Worm (Caenorhabditis elegans) whole organism, late embryonic: ENCODE measurements around the gene scl-24.
"Not testable (repeated sequence)": the region's sequence is repeated elsewhere in the genome, so short reads cannot be mapped to it uniquely, and the experiment has no call there.

Source experiments
- K09A11.1 ChIP-seq: sonication (generic microtip); optimal IDR thresholded peaks from 2 replicates; lab custom pipeline; 2017; ENCODE audit warnings: antibody characterized with exemption, mild to moderate bottlenecking, missing genetic modification characterization, missing compliant biosample characterization; ENCODE audit not compliant: insufficient read depth
- T23F11.4 ChIP-seq: fragments of 200-800 bp; sonication (Bioruptor generic); optimal IDR thresholded peaks from 2 replicates; lab custom pipeline; 2018; ENCODE audit warnings: mild to moderate bottlenecking, missing genetic modification characterization, missing compliant biosample characterization
- Y22D7AL.16 ChIP-seq: sonication (generic microtip); optimal IDR thresholded peaks from 2 replicates; lab custom pipeline; 2016; ENCODE audit warnings: missing genetic modification characterization, missing compliant biosample characterization
- ceh-18 ChIP-seq: sonication (generic microtip); optimal IDR thresholded peaks from 2 replicates; lab custom pipeline; 2016; ENCODE audit warnings: missing genetic modification characterization, missing compliant biosample characterization
- ceh-2 ChIP-seq: sonication (generic microtip); optimal IDR thresholded peaks from 2 replicates; lab custom pipeline; 2016; ENCODE audit warnings: missing genotype, missing genetic modification characterization, missing compliant biosample characterization
- ceh-34 ChIP-seq: sonication (generic microtip); optimal IDR thresholded peaks from 2 replicates; lab custom pipeline; 2016; ENCODE audit warnings: mild to moderate bottlenecking, missing genetic modification characterization, missing compliant biosample characterization
- ceh-45 ChIP-seq: fragments of 200-800 bp; sonication (Bioruptor generic); IDR thresholded peaks from 2 replicates; pipeline ENCODE4 v1.3.6; 2022; ENCODE audit warnings: missing genetic modification reagents, missing genetic modification characterization, missing compliant biosample characterization
- ceh-48 ChIP-seq: sonication (generic microtip); optimal IDR thresholded peaks from 2 replicates; lab custom pipeline; 2016; ENCODE audit warnings: missing genetic modification characterization, inconsistent platforms, missing compliant biosample characterization
- ceh-9 ChIP-seq: sonication (generic microtip); optimal IDR thresholded peaks from 2 replicates; lab custom pipeline; 2016; ENCODE audit warnings: mild to moderate bottlenecking, missing genetic modification characterization, inconsistent platforms, missing compliant biosample characterization
- dmd-4 ChIP-seq: sonication (generic microtip); optimal IDR thresholded peaks from 2 replicates; lab custom pipeline; 2016; ENCODE audit warnings: borderline replicate concordance, missing genetic modification characterization, missing compliant biosample characterization
- dve-1 ChIP-seq: sonication (generic microtip); optimal IDR thresholded peaks from 2 replicates; lab custom pipeline; 2017; ENCODE audit warnings: antibody characterized with exemption, mild to moderate bottlenecking, missing genetic modification characterization, missing compliant biosample characterization
- elt-2 ChIP-seq: sonication (generic microtip); optimal IDR thresholded peaks from 2 replicates; lab custom pipeline; 2016; ENCODE audit warnings: missing genetic modification reagents, missing genetic modification characterization, missing compliant biosample characterization
- elt-4 ChIP-seq: sonication (generic microtip); optimal IDR thresholded peaks from 2 replicates; lab custom pipeline; 2016; ENCODE audit warnings: missing genetic modification characterization, missing compliant biosample characterization
- ets-4 ChIP-seq: sonication (generic microtip); optimal IDR thresholded peaks from 2 replicates; lab custom pipeline; 2016; ENCODE audit warnings: missing genetic modification characterization, missing compliant biosample characterization
- eyg-1 ChIP-seq: sonication (generic microtip); optimal IDR thresholded peaks from 2 replicates; lab custom pipeline; 2016; ENCODE audit warnings: missing genotype, missing genetic modification characterization, missing compliant biosample characterization
- fax-1 ChIP-seq: sonication (generic microtip); optimal IDR thresholded peaks from 2 replicates; lab custom pipeline; 2016; ENCODE audit warnings: missing genotype, missing genetic modification characterization, missing compliant biosample characterization
- fkh-10 ChIP-seq: fragments of 150-350 bp; optimal IDR thresholded peaks from 2 replicates; lab custom pipeline; 2014; ENCODE audit warnings: missing biosample characterization, missing genetic modification reagents, missing genetic modification characterization
- hlh-13 ChIP-seq: fragments of 200-800 bp; sonication (Bioruptor generic); optimal IDR thresholded peaks from 2 replicates; lab custom pipeline; 2018; ENCODE audit warnings: mild to moderate bottlenecking, missing genetic modification characterization, missing compliant biosample characterization
- hlh-30 ChIP-seq: sonication (generic microtip); optimal IDR thresholded peaks from 2 replicates; lab custom pipeline; 2017; ENCODE audit warnings: antibody characterized with exemption, missing genetic modification characterization, missing compliant biosample characterization; ENCODE audit not compliant: insufficient read depth
- lin-11 ChIP-seq: fragments of 200-800 bp; sonication (Bioruptor generic); optimal IDR thresholded peaks from 2 replicates; lab custom pipeline; 2018; ENCODE audit warnings: mild to moderate bottlenecking, missing genetic modification characterization, missing compliant biosample characterization
- mec-3 ChIP-seq: sonication (generic microtip); optimal IDR thresholded peaks from 2 replicates; lab custom pipeline; 2016; ENCODE audit warnings: borderline replicate concordance, missing genetic modification characterization, missing compliant biosample characterization
- nfya-1 ChIP-seq: sonication (generic microtip); optimal IDR thresholded peaks from 2 replicates; lab custom pipeline; 2017; ENCODE audit warnings: missing genetic modification characterization, mild to moderate bottlenecking, missing compliant biosample characterization, antibody characterized with exemption, moderate library complexity
- odd-2 ChIP-seq: sonication (generic microtip); optimal IDR thresholded peaks from 2 replicates; lab custom pipeline; 2017; ENCODE audit warnings: antibody characterized with exemption, mild to moderate bottlenecking, missing genetic modification characterization, missing compliant biosample characterization
- pax-1 ChIP-seq: fragments of 150-350 bp; optimal IDR thresholded peaks from 2 replicates; lab custom pipeline; 2014; ENCODE audit warnings: missing biosample characterization, missing genetic modification characterization
- pha-4 ChIP-seq: fragments of 150-350 bp; optimal IDR thresholded peaks from 2 replicates; lab custom pipeline; 2018; ENCODE audit warnings: missing biosample characterization, missing genetic modification reagents, missing genetic modification characterization
- pros-1 ChIP-seq: fragments of 150-350 bp; optimal IDR thresholded peaks from 2 replicates; lab custom pipeline; 2014; ENCODE audit warnings: missing biosample characterization, missing genetic modification reagents, missing genetic modification characterization
- rnt-1 ChIP-seq: sonication (generic microtip); optimal IDR thresholded peaks from 2 replicates; lab custom pipeline; 2016; ENCODE audit warnings: missing genetic modification characterization, missing compliant biosample characterization
- syd-9 ChIP-seq: sonication (generic microtip); optimal IDR thresholded peaks from 2 replicates; lab custom pipeline; 2016; ENCODE audit warnings: mild to moderate bottlenecking, missing genetic modification characterization, moderate library complexity, missing compliant biosample characterization
- ttx-3 ChIP-seq: sonication (generic microtip); optimal IDR thresholded peaks from 2 replicates; lab custom pipeline; 2016; ENCODE audit warnings: missing genetic modification reagents, missing genetic modification characterization, missing compliant biosample characterization
- unc-3 ChIP-seq, 2 experiments: fragments of 200-800 bp in 1 of 2; sonication (Bioruptor generic) in 1 of 2; sonication (generic microtip) in 1 of 2; conservative IDR thresholded peaks in 1 of 2; optimal IDR thresholded peaks in 1 of 2; 2 replicates each; pipeline versions ENCODE4 v1.3.6 to Lab custom; 2016 to 2022; ENCODE audit warnings: missing compliant biosample characterization in 2 of 2, missing genetic modification characterization in 2 of 2, missing genetic modification reagents in 1 of 2
- unc-42 ChIP-seq: sonication (generic microtip); optimal IDR thresholded peaks from 2 replicates; lab custom pipeline; 2016; ENCODE audit warnings: missing genotype, missing genetic modification characterization, missing compliant biosample characterization
- unc-86 ChIP-seq: sonication (generic microtip); optimal IDR thresholded peaks from 2 replicates; lab custom pipeline; 2016; ENCODE audit warnings: missing genetic modification characterization, missing compliant biosample characterization
- ztf-16 ChIP-seq: sonication (generic microtip); optimal IDR thresholded peaks from 2 replicates; lab custom pipeline; 2017; ENCODE audit warnings: missing genetic modification characterization, missing compliant biosample characterization

scl-24 gene

DNA sequence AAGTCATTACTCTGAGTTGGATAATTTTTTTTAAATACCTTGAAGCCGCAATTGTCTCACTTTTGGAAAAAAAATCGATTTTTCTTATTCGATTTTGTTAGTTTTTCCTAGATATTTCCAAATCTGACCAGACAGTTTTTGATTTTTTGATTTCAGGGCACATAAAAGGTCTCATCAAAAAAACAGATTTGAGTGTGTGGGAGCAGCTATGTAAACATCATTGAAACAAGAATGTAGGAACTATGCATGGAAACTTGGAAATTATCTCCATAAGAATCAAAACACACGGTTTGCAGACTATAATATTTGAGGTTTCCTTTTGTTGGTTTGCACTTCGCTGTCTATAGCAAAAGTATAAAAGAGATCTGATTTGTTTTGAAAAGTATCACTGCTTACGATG lies at the start of gene scl-24:
scl-24 (plus strand) TSS at position 301 of the 400 bp plus-strand sequence.
- TF ChIP-seq fkh-10 (no peak), mec-3 (tag; lab: Kevin White, UChicago) (no peak), ceh-48 (no peak), rnt-1 (tag; lab: Kevin White, UChicago) (no peak), lin-11 (tag; lab: Kevin White, UChicago) (no peak), nfya-1 (tag; lab: Kevin White, UChicago) (no peak), syd-9 (tag; lab: Kevin White, UChicago) (no peak)

ce11 chrV:17436492-17436891 lies 49.6 kb upstream of the scl-24 start, which contains the start of gene F20E11.18:
Gene F20E11.18 (minus strand): TSS chrV:17436592.
- TF ChIP-seq T23F11.4 (GFP tag; lab: Kevin White, UChicago) (no peak), ceh-34 (tag; lab: Kevin White, UChicago) (no peak), elt-2 (tag; lab: Kevin White, UChicago) (no peak), ceh-18 (no peak), ztf-16 (tag; lab: Kevin White, UChicago) (no peak), unc-86 (tag; lab: Kevin White, UChicago) (no peak), ceh-48 (no peak), elt-4 (no peak)
- TF ChIP-seq, all 69 proteins: peak for 0

DNA sequence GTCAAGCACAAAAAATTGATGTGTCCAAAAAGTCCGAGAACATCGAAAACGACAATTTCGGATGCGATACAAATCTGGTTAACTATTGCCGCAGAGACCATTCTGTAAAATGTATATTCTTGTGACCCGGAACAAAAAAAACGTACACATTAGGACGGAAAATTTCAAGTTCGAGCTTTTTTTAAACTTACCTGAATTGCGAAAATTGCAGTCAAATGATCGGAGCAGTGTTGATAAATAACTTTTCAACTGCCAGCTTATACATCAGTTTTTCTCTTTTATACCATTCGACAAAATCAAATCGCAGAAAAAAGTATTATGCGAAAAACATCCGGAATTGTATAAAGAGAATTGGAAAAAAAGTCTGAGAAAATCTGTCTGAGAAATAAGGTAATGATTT lies 47.8 kb upstream of the scl-24 start, which contains the start of gene srsx-2:
srsx-2 (minus strand) TSS at position 101 of the 400 bp plus-strand sequence.
- TF ChIP-seq unc-42 (tag; lab: Kevin White, UChicago) (no peak), ceh-2 (tag; lab: Kevin White, UChicago) (no peak)
- TF ChIP-seq, all 69 proteins: peak for 0

DNA sequence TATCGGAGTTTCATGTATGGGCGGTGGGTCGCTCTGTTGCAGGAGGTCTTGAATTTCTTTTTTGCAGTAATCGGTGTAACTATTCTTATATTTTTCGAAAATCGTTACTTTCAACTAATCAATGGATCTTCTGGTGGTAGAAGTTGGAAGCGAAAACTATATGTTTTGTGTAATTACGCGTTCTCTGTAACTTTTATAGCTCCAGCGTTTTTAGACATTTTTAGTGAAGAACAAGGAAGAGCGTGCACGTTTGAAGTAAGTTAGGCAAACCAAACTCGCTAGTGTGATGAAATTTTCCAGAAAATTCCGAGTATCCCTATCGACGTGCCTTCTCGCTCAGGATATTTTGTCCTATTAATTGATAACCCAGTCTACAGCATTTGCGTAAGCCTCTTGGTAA lies 46.7 kb upstream of the scl-24 start, which contains the start of gene srh-154:
srh-154 (plus strand) TSS at position 301 of the 400 bp plus-strand sequence.
- TF ChIP-seq ceh-9 (no peak), ets-4 (tag; lab: Kevin White, UChicago) (no peak), Y22D7AL.16 (tag; lab: Kevin White, UChicago) (no peak), hlh-13 (no peak), odd-2 (no peak), pha-4 (tag; lab: Kevin White, UChicago) (no peak)

- no peak for TF ChIP-seq mec-3 (tag; lab: Kevin White, UChicago)
- no peak for TF ChIP-seq dmd-4 (tag; lab: Kevin White, UChicago)
- TF ChIP-seq eyg-1 (tag; lab: Kevin White, UChicago) = no peak
- TF ChIP-seq Y22D7AL.16 (tag; lab: Kevin White, UChicago) = no peak
- TF ChIP-seq syd-9 (tag; lab: Kevin White, UChicago) = no peak
- no peak for TF ChIP-seq dve-1
- no peak for TF ChIP-seq unc-3 (GFP tag; conservative IDR thresholded peaks at IDR 0.05; lab: Robert Waterston, UW)
- no peak for TF ChIP-seq unc-3 (tag; optimal IDR thresholded peaks at IDR 0.05; lab: Kevin White, UChicago)
- no peak for TF ChIP-seq fax-1 (tag; lab: Kevin White, UChicago)
- TF ChIP-seq ceh-2 (tag; lab: Kevin White, UChicago) = no peak
- no peak for TF ChIP-seq ceh-45
- no peak for TF ChIP-seq hlh-30
- TF ChIP-seq pax-1 = no peak
- no peak for TF ChIP-seq hlh-13
- TF ChIP-seq K09A11.1 (tag; lab: Kevin White, UChicago) = no peak
These were observed 36.3 kb upstream of the scl-24 start for ce11 chrV:17449836-17450235.

- TF ChIP-seq ttx-3, pros-1, dmd-4 (tag; lab: Kevin White, UChicago): not testable (repeated sequence)
These were observed 29.9 kb upstream of the scl-24 start, which contains the start of gene srh-203 for ce11 chrV:17456197-17456596. Gene srh-203 (minus strand): TSS chrV:17456297.
